Worm (Caenorhabditis elegans) whole organism, mixed stage, embryonic: Measurements from ENCODE around the gene spp-24.

Experiments used
- elt-1 ChIP-seq: sonication (generic microtip); optimal IDR thresholded peaks from 2 replicates; lab custom pipeline; 2017; ENCODE audit warnings: missing genetic modification characterization, mild to moderate bottlenecking, missing compliant biosample characterization, antibody characterized with exemption, moderate library complexity, borderline replicate concordance; ENCODE audit not compliant: insufficient read depth
- elt-3 ChIP-seq: fragments of 150-350 bp; optimal IDR thresholded peaks from 2 replicates; lab custom pipeline; 2014; ENCODE audit warnings: missing biosample characterization, missing genetic modification characterization
- lin-32 ChIP-seq: fragments of 200-800 bp; sonication (Bioruptor generic); optimal IDR thresholded peaks from 2 replicates; lab custom pipeline; 2018; ENCODE audit warnings: mild to moderate bottlenecking, missing genetic modification characterization, missing compliant biosample characterization
- unc-62 ChIP-seq: fragments of 150-350 bp; optimal IDR thresholded peaks from 2 replicates; lab custom pipeline; 2014; ENCODE audit warnings: missing biosample characterization, missing genetic modification reagents, missing genetic modification characterization

DNA sequence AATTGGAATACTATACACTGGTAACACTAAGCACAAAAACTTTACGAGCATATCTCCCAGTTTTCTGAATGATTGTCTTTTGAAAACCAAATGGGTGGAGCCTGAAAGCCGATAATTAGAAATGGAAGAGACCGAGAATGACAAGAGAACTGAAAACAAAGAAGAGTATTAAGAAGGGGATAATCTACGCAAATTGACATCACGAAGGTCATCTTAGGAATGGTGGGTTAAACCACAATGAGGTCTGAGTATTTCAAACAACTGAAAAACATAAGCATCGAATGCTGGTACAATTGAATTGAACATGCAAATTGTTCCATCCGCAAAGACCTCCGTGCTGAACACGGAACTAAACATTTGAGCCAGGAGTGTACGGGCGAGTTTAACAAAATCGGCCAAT is at the start of gene spp-24:
- TF ChIP-seq lin-32 (GFP tag; lab: Kevin White, UChicago) (no peak), elt-3 (no peak), unc-62 (GFP tag; lab: Kevin White, UChicago) (no peak), elt-1 (tag; lab: Kevin White, UChicago) (no peak)
